Fruit fly (Drosophila melanogaster) whole organism, embryonic: ENCODE data around the gene Ilp4.
"Not testable (repeated sequence)": the region's sequence is repeated elsewhere in the genome, so short reads cannot be mapped to it uniquely, and the experiment has no call there.

ENCODE experiments used
- Bgb ChIP-seq: fragments of 200-800 bp; sonication (Bioruptor generic); IDR thresholded peaks from 2 replicates; pipeline ENCODE4 v1.3.6; 2022; ENCODE audit warnings: missing biosample characterization, missing genetic modification characterization; ENCODE audit not compliant: partially characterized antibody
- CG10366 ChIP-seq: fragments of 200-800 bp; sonication (Bioruptor generic); IDR thresholded peaks from 2 replicates; pipeline ENCODE4 v1.3.6; 2022; ENCODE audit warnings: missing biosample characterization, missing genetic modification characterization
- CG10431 ChIP-seq: fragments of 200-800 bp; sonication (Bioruptor generic); optimal IDR thresholded peaks from 3 replicates; lab custom pipeline; 2018; ENCODE audit warnings: missing biosample characterization, mild to moderate bottlenecking, missing genetic modification characterization
- CG12155 ChIP-seq: fragments of 200-800 bp; sonication (Bioruptor generic); optimal IDR thresholded peaks from 3 replicates; lab custom pipeline; 2016; ENCODE audit warnings: missing biosample characterization, missing genetic modification characterization
- CG12236 ChIP-seq: fragments of 200-800 bp; sonication (Bioruptor generic); optimal IDR thresholded peaks from 2 replicates; lab custom pipeline; 2016; ENCODE audit warnings: missing biosample characterization, missing genetic modification characterization
- CG15011 ChIP-seq: fragments of 200-800 bp; sonication (Bioruptor generic); optimal IDR thresholded peaks from 3 replicates; lab custom pipeline; 2018; ENCODE audit warnings: missing biosample characterization, mild to moderate bottlenecking, missing genetic modification characterization
- CG16863 ChIP-seq: fragments of 200-800 bp; sonication (Bioruptor generic); optimal IDR thresholded peaks from 3 replicates; lab custom pipeline; 2016; ENCODE audit warnings: missing biosample characterization, missing genetic modification characterization
- CG1832 ChIP-seq: fragments of 200-800 bp; sonication (Bioruptor generic); optimal IDR thresholded peaks from 2 replicates; lab custom pipeline; 2017; ENCODE audit warnings: missing biosample characterization, mild to moderate bottlenecking, missing genetic modification characterization, inconsistent platforms
- CG18599 ChIP-seq: fragments of 200-800 bp; sonication (Bioruptor generic); optimal IDR thresholded peaks from 3 replicates; lab custom pipeline; 2017; ENCODE audit warnings: missing biosample characterization, missing genetic modification characterization, mild to moderate bottlenecking, moderate library complexity, missing genetic modification reagents
- CG31388 ChIP-seq: fragments of 200-800 bp; sonication (Bioruptor generic); optimal IDR thresholded peaks from 2 replicates; lab custom pipeline; 2016; ENCODE audit warnings: missing biosample characterization, missing genetic modification characterization
- CG32532 ChIP-seq: fragments of 200-800 bp; sonication (Bioruptor generic); IDR thresholded peaks from 2 replicates; pipeline ENCODE4 v1.3.6; 2022; ENCODE audit warnings: missing biosample characterization, missing genetic modification characterization
- CG3838 ChIP-seq: fragments of 200-800 bp; sonication (Bioruptor generic); optimal IDR thresholded peaks from 3 replicates; lab custom pipeline; 2016; ENCODE audit warnings: missing biosample characterization, missing genetic modification characterization
- CG3995 ChIP-seq: fragments of 200-800 bp; sonication (Bioruptor generic); optimal IDR thresholded peaks from 3 replicates; lab custom pipeline; 2016; ENCODE audit warnings: missing biosample characterization, missing genetic modification characterization
- CG4328 ChIP-seq: fragments of 200-800 bp; sonication (Bioruptor generic); optimal IDR thresholded peaks from 3 replicates; lab custom pipeline; 2017; ENCODE audit warnings: missing biosample characterization, missing genetic modification reagents, missing genetic modification characterization
- CG4617 ChIP-seq: fragments of 200-800 bp; sonication (Bioruptor generic); optimal IDR thresholded peaks from 3 replicates; lab custom pipeline; 2016; ENCODE audit warnings: missing biosample characterization, missing genetic modification characterization, borderline replicate concordance
- CG5245 ChIP-seq: fragments of 200-800 bp; sonication (Bioruptor generic); optimal IDR thresholded peaks from 3 replicates; lab custom pipeline; 2016; ENCODE audit warnings: missing biosample characterization, missing genetic modification characterization
- CG9215 ChIP-seq: fragments of 200-800 bp; sonication (Bioruptor generic); IDR thresholded peaks from 2 replicates; pipeline ENCODE4 v1.3.6; 2022; ENCODE audit warnings: missing biosample characterization, missing genetic modification characterization
- CG9609 ChIP-seq: fragments of 200-800 bp; sonication (Bioruptor generic); optimal IDR thresholded peaks from 3 replicates; lab custom pipeline; 2016; ENCODE audit warnings: missing biosample characterization, missing genetic modification characterization
- CHES-1-like ChIP-seq: fragments of 200-800 bp; sonication (Bioruptor generic); optimal IDR thresholded peaks from 2 replicates; lab custom pipeline; 2016; ENCODE audit warnings: missing biosample characterization, missing genetic modification characterization
- Dbx ChIP-seq: fragments of 200-800 bp; sonication (Bioruptor generic); IDR thresholded peaks from 3 replicates; pipeline ENCODE4 v1.3.6; 2022; ENCODE audit warnings: missing biosample characterization, missing genetic modification characterization
- Neu2 ChIP-seq: fragments of 200-800 bp; sonication (Bioruptor generic); optimal IDR thresholded peaks from 3 replicates; lab custom pipeline; 2016; ENCODE audit warnings: missing biosample characterization, missing genetic modification characterization, borderline replicate concordance
- bab2 ChIP-seq: fragments of 200-800 bp; sonication (Bioruptor generic); optimal IDR thresholded peaks from 2 replicates; lab custom pipeline; 2016; ENCODE audit warnings: missing biosample characterization, missing genetic modification characterization
- cas ChIP-seq: fragments of 200-800 bp; sonication (Bioruptor generic); IDR thresholded peaks from 2 replicates; pipeline ENCODE4 v1.3.6; 2022; ENCODE audit warnings: missing biosample characterization, missing genetic modification characterization
- chinmo ChIP-seq: fragments of 200-800 bp; sonication (Bioruptor generic); IDR thresholded peaks from 4 replicates; pipeline ENCODE4 v1.3.6; 2022; ENCODE audit warnings: missing biosample characterization, missing genetic modification characterization; ENCODE audit not compliant: partially characterized antibody
- crol ChIP-seq: fragments of 200-800 bp; sonication (Bioruptor generic); IDR thresholded peaks from 2 replicates; pipeline ENCODE4 v1.3.6; 2022; ENCODE audit warnings: missing biosample characterization, missing genetic modification characterization
- cwo ChIP-seq: fragments of 200-800 bp; sonication (Bioruptor generic); optimal IDR thresholded peaks from 3 replicates; lab custom pipeline; 2017; ENCODE audit warnings: missing biosample characterization, missing genetic modification characterization, mild to moderate bottlenecking, moderate library complexity, missing genetic modification reagents
- eve ChIP-seq, 2 experiments: fragments of >200 bp; optimal IDR thresholded peaks; 2 replicates each; lab custom pipeline; 2017; ENCODE audit warnings: missing biosample characterization in 2 of 2, missing genetic modification characterization in 2 of 2
- gsb ChIP-seq: fragments of 200-800 bp; sonication (Bioruptor generic); IDR thresholded peaks from 2 replicates; pipeline ENCODE4 v1.3.6; 2022; ENCODE audit warnings: missing biosample characterization, missing genetic modification characterization
- h ChIP-seq: fragments of >200 bp; optimal IDR thresholded peaks from 2 replicates; lab custom pipeline; 2017
- insv ChIP-seq, 2 experiments: fragments of 200-800 bp; sonication (Bioruptor generic); optimal IDR thresholded peaks; 3 replicates each; lab custom pipeline; 2016 to 2018; ENCODE audit warnings: missing biosample characterization in 2 of 2, missing genetic modification characterization in 2 of 2
- ken ChIP-seq: fragments of 200-800 bp; sonication (Bioruptor generic); IDR thresholded peaks from 3 replicates; pipeline ENCODE4 v1.3.6; 2022; ENCODE audit warnings: missing biosample characterization, missing genetic modification characterization
- oc ChIP-seq: fragments of 200-800 bp; sonication (Bioruptor generic); optimal IDR thresholded peaks from 2 replicates; lab custom pipeline; 2018; ENCODE audit warnings: missing biosample characterization, mild to moderate bottlenecking, missing genetic modification characterization, moderate library complexity
- prd ChIP-seq, 3 experiments: fragments of >200 bp in 2 of 3; fragments of 200-800 bp in 1 of 3; sonication (Bioruptor generic) in 1 of 3; optimal IDR thresholded peaks in 2 of 3; IDR thresholded peaks in 1 of 3; 2 replicates in 2 of 3; 3 replicates in 1 of 3; pipeline versions ENCODE4 v1.3.6 to Lab custom; 2017 to 2022; ENCODE audit warnings: missing biosample characterization in 1 of 3, missing genetic modification characterization in 1 of 3
- row ChIP-seq: fragments of 200-800 bp; sonication (Bioruptor generic); IDR thresholded peaks from 3 replicates; pipeline ENCODE4 v1.3.6; 2022; ENCODE audit warnings: missing biosample characterization, missing genetic modification characterization
- scrt ChIP-seq: fragments of 200-800 bp; sonication (Bioruptor generic); optimal IDR thresholded peaks from 2 replicates; lab custom pipeline; 2018; ENCODE audit warnings: missing biosample characterization, mild to moderate bottlenecking, missing genetic modification characterization, moderate library complexity
- sd ChIP-seq: fragments of 200-800 bp; sonication (Bioruptor generic); optimal IDR thresholded peaks from 3 replicates; lab custom pipeline; 2018; ENCODE audit warnings: missing biosample characterization, mild to moderate bottlenecking, missing genetic modification characterization, moderate library complexity
- sob ChIP-seq: fragments of 200-800 bp; sonication (Bioruptor generic); IDR thresholded peaks from 2 replicates; pipeline ENCODE4 v1.3.6; 2022; ENCODE audit warnings: missing biosample characterization, missing genetic modification characterization
- sr ChIP-seq: fragments of 200-800 bp; sonication (Bioruptor generic); IDR thresholded peaks from 3 replicates; pipeline ENCODE4 v1.3.6; 2022; ENCODE audit warnings: missing biosample characterization, missing genetic modification characterization
- unc-4 ChIP-seq: fragments of 200-800 bp; sonication (Bioruptor generic); IDR thresholded peaks from 2 replicates; pipeline ENCODE4 v1.3.6; 2022; ENCODE audit warnings: missing biosample characterization, missing genetic modification characterization; ENCODE audit not compliant: partially characterized antibody
- z ChIP-seq: fragments of 200-800 bp; sonication (Bioruptor generic); IDR thresholded peaks from 3 replicates; pipeline ENCODE4 v1.3.6; 2022; ENCODE audit warnings: missing biosample characterization, missing genetic modification characterization
- zfh1 ChIP-seq: fragments of 200-800 bp; sonication (Bioruptor generic); IDR thresholded peaks from 3 replicates; pipeline ENCODE4 v1.3.6; 2022; ENCODE audit warnings: missing biosample characterization, missing genetic modification characterization

Ilp4 gene

dm6 chr3L:9798120-9798519 lies 5.9 kb downstream of the Ilp4 start, which contains the start of gene Ilp1:
Gene Ilp1, plus strand, starts transcription at chr3L:9798420.
- not testable (repeated sequence) for TF ChIP-seq CG4617 (GFP tag; lab: Kevin White, UChicago); CG10366 (GFP tag; lab: Robert Waterston, UW); CG10431 (GFP tag; lab: Kevin White, UChicago)

dm6 chr3L:9797587-9797986 lies 6.5 kb downstream of the Ilp4 start, which contains the start of gene Zasp67:
Gene Zasp67, minus strand, starts transcription at chr3L:9797687.
- TF ChIP-seq CG3838 (GFP tag; lab: Kevin White, UChicago) (no peak), bab2 (GFP tag; lab: Kevin White, UChicago) (no peak), CG12155 (GFP tag; lab: Kevin White, UChicago) (no peak), sr (GFP tag; lab: Robert Waterston, UW) (no peak), insv (GFP tag; optimal IDR thresholded peaks at IDR 0.05; lab: Kevin White, UChicago) (no peak), h (no peak), row (GFP tag; lab: Robert Waterston, UW) (no peak), CG15011 (no peak), CG18599 (no peak), unc-4 (GFP tag; lab: Robert Waterston, UW) (no peak), eve (GFP tag; optimal IDR thresholded peaks at IDR 0.05; lab: Kevin White, UChicago) (no peak), CG31388 (GFP tag; lab: Kevin White, UChicago) (no peak), CG5245 (GFP tag; lab: Kevin White, UChicago) (no peak), cas (GFP tag; lab: Robert Waterston, UW) (no peak), ken (GFP tag; lab: Robert Waterston, UW) (no peak), oc (tag; lab: Kevin White, UChicago) (no peak), Neu2 (GFP tag; lab: Kevin White, UChicago) (no peak), sob (GFP tag; lab: Robert Waterston, UW) (no peak), sd (no peak)

dm6 chr3L:9786746-9787145 lies 17.3 kb downstream of the Ilp4 start, which contains the start of gene CG32052:
Gene CG32052, plus strand, starts transcription at chr3L:9787046.
- TF ChIP-seq CG16863 (GFP tag; lab: Kevin White, UChicago): no peak
- TF ChIP-seq z: peak; percentile 90
- peak; percentile 39 for TF ChIP-seq Bgb (GFP tag; lab: Robert Waterston, UW)
- TF ChIP-seq scrt (GFP tag; lab: Kevin White, UChicago): peak; percentile 33
- TF ChIP-seq chinmo (GFP tag; lab: Robert Waterston, UW): 0 out of 4 replicates have a peak, but pooled peaks have one; percentile 47

- TF ChIP-seq prd (optimal IDR thresholded peaks at IDR 0.05; lab: Kevin White, UChicago): no peak
- TF ChIP-seq prd (GFP tag; IDR thresholded peaks at IDR 0.05; lab: Robert Waterston, UW): 0 out of 3 replicates have a peak, but pooled peaks have one; percentile 11
- 0 out of 3 replicates have a peak, but pooled peaks have one; percentile 11 for TF ChIP-seq Dbx (GFP tag; lab: Robert Waterston, UW)
- TF ChIP-seq CG1832 (GFP tag; lab: Kevin White, UChicago): peak; percentile 1
- no peak for TF ChIP-seq CG12236 (GFP tag; lab: Kevin White, UChicago)
- TF ChIP-seq CG4328 (GFP tag; lab: Kevin White, UChicago): no peak
- TF ChIP-seq CG32532 (GFP tag; lab: Robert Waterston, UW): 0 out of 2 replicates have a peak, but pooled peaks have one; percentile 24
- 0 out of 4 replicates have a peak, but pooled peaks have one; percentile 11 for TF ChIP-seq chinmo (GFP tag; lab: Robert Waterston, UW)
- peak; percentile 61 for TF ChIP-seq crol
- peak; percentile 71 for TF ChIP-seq CG3995 (GFP tag; lab: Kevin White, UChicago)
- no peak for TF ChIP-seq CG9609 (GFP tag; lab: Kevin White, UChicago)
- no peak for TF ChIP-seq CHES-1-like (GFP tag; lab: Kevin White, UChicago)
- peak; percentile 71 for TF ChIP-seq cwo
- 0 out of 3 replicates have a peak, but pooled peaks have one; percentile 8 for TF ChIP-seq zfh1 (GFP tag; lab: Robert Waterston, UW)
- TF ChIP-seq z: peak; percentile 32; the same call in 1 of the 3 replicates
- TF ChIP-seq CG9215 (GFP tag; lab: Robert Waterston, UW): no peak
- TF ChIP-seq gsb: 0 out of 2 replicates have a peak, but pooled peaks have one; percentile 8
Measured at dm6 chr3L:9776804-9777393, 27.2 kb downstream of the Ilp4 start.
